Fruit fly (Drosophila melanogaster): Measurements from ENCODE around the gene CG4678.

DNA sequence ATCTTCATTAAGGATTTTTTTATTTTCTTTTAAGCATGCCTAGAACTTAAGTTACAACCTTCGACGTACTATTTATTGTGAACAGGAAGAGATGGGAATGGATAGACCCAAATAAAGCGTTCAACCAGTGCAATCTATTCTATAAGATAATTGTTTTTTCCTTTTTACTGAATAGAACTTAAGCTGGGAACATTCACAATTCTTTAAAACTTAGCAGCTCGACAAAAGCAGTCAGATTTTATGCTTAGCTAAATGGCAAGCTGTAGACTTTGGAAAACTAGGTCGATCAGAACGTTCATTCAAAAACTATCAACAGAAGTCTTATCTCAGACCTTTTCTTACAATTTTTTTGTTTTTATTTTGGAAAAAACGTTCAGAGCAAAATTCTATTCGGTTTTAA lies 15.1 kb downstream of the CG4678 start, which contains the start of gene CG13008:
- no peak for TF ChIP-seq CG8159 (tag; optimal IDR thresholded peaks at IDR 0.05)
- no peak for TF ChIP-seq fd96Ca (GFP tag; IDR thresholded peaks at IDR 0.05)
- TF ChIP-seq Pif1A (GFP tag; optimal IDR thresholded peaks at IDR 0.05): no peak
